Worm (Caenorhabditis elegans): ENCODE results near the gene M117.1.

DNA sequence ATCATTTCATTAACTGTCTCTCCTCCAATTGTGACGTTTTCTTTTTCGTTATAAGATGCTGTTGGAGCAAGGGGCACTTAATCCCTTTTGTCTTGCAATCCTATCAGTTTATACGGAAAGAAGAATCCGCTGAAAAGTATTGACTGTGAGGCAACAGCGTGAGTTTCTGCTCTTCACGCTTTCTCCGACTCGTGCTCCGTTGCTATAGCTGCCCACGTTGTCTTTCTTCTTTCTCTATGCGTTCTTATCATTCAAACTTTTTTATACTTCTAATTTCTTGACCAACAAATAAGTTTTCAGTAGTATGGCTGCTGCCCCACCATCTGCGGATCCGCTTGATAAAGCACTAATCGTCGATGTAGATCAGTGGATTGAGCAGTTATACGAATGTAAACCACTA lies 44.1 kb downstream of the M117.1 start, which contains the start of gene let-92:
- no peak for TF ChIP-seq ama-1 (optimal IDR thresholded peaks at IDR 0.05)
- TF ChIP-seq fos-1 (tag; optimal IDR thresholded peaks at IDR 0.05): no peak
- no peak for TF ChIP-seq ZK546.5 (tag; optimal IDR thresholded peaks at IDR 0.05)
- no peak for TF ChIP-seq sea-2 (GFP tag; optimal IDR thresholded peaks at IDR 0.05)
- TF ChIP-seq elt-1 (tag; optimal IDR thresholded peaks at IDR 0.05): no peak
- no peak for TF ChIP-seq unc-39 (tag; optimal IDR thresholded peaks at IDR 0.05)
